Worm (Caenorhabditis elegans): ENCODE data around the gene mcm-5.

Gene mcm-5

ce11 chrIII:4269220-4269935 lies 21.7 kb downstream of the mcm-5 start, which contains the start of the genes sftb-1 and R10E4.1 (continued):
- no peak for TF ChIP-seq snpc-1.3 (tag; optimal IDR thresholded peaks at IDR 0.05; ENCODE audit: insufficient read depth)
- peak; percentile 94 for TF ChIP-seq ztf-18 (tag; optimal IDR thresholded peaks at IDR 0.05)

- no peak for TF ChIP-seq Y53G8AR.9 (GFP tag; conservative IDR thresholded peaks at IDR 0.05)
- no peak for TF ChIP-seq B0261.1 (tag; optimal IDR thresholded peaks at IDR 0.05)
- TF ChIP-seq akir-1 (GFP tag; optimal IDR thresholded peaks at IDR 0.05), result no peak
- TF ChIP-seq unc-130 (GFP tag; optimal IDR thresholded peaks at IDR 0.05), result no peak
- TF ChIP-seq zim-3 (tag; optimal IDR thresholded peaks at IDR 0.05), result no peak
- TF ChIP-seq F37B4.10 (GFP tag; IDR thresholded peaks at IDR 0.05), result no peak
- TF ChIP-seq B0019.2 (GFP tag; conservative IDR thresholded peaks at IDR 0.05), result no peak
- TF ChIP-seq F23B12.7 (tag; optimal IDR thresholded peaks at IDR 0.05; ENCODE audit: insufficient read depth), result no peak
- no peak for TF ChIP-seq snpc-4 (GFP tag; optimal IDR thresholded peaks at IDR 0.05)
- TF ChIP-seq snpc-4 (tag; optimal IDR thresholded peaks at IDR 0.05), result no peak
- no peak for TF ChIP-seq nhr-179 (tag; optimal IDR thresholded peaks at IDR 0.05)
- no peak for TF ChIP-seq K11D2.4 (GFP tag; IDR thresholded peaks at IDR 0.05)
Observed at ce11 chrIII:4265892-4266291, 25.2 kb downstream of the mcm-5 start.

DNA sequence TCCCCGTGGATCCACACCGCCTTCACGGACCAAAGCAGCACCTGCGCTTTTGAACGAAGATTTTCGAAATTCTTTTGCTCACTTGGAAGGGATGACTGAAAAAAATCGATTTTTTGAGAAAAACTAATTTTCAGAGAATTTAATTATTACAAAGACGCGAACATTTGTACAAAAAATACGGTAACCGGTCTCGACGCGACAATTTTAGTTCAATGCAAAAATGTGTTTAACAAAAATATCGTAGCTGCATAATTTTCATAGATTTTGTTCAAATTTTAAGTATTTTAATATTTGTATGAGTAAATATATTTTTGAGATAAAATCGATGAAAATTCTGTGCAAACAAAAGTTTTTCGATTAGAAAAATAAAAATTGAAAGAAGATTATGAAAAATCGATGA lies 28.0 kb downstream of the mcm-5 start, which contains the start of gene T08A11.1:
Gene T08A11.1, minus strand, starts transcription at position 101 of the 400 bp plus-strand sequence.
- TF ChIP-seq C17E4.6 (GFP tag; IDR thresholded peaks at IDR 0.05) (no peak), snpc-1.3 (tag; optimal IDR thresholded peaks at IDR 0.05; ENCODE audit: insufficient read depth) (no peak), ccch-3 (GFP tag; optimal IDR thresholded peaks at IDR 0.05) (no peak), tbp1 (GFP tag; optimal IDR thresholded peaks at IDR 0.05) (no peak), lin-35 (GFP tag; optimal IDR thresholded peaks at IDR 0.05) (no peak), hmg-1.2 (GFP tag; IDR thresholded peaks at IDR 0.05) (no peak), F57C9.4 (tag; optimal IDR thresholded peaks at IDR 0.05) (no peak), ama-1 (optimal IDR thresholded peaks at IDR 0.05) (no peak), ama-1 (GFP tag; optimal IDR thresholded peaks at IDR 0.05) (no peak), mxl-1 (tag; optimal IDR thresholded peaks at IDR 0.05) (no peak), rpc-1 (optimal IDR thresholded peaks at IDR 0.05) (no peak), rpc-1 (tag; optimal IDR thresholded peaks at IDR 0.05) (no peak), aptf-3 (GFP tag; IDR thresholded peaks at IDR 0.05) (no peak), pha-4 (tag; optimal IDR thresholded peaks at IDR 0.05) (no peak), attf-6 (GFP tag; IDR thresholded peaks at IDR 0.05) (no peak), ceh-79 (tag; optimal IDR thresholded peaks at IDR 0.05) (no peak), lin-26 (GFP tag; IDR thresholded peaks at IDR 0.05) (no peak), hrde-1 (tag; optimal IDR thresholded peaks at IDR 0.05; ENCODE audit: borderline replicate concordance) (no peak), F10E7.11 (tag; optimal IDR thresholded peaks at IDR 0.05) (no peak), Y67H2A.10 (GFP tag; conservative IDR thresholded peaks at IDR 0.05) (no peak), snpc-1.1 (tag; optimal IDR thresholded peaks at IDR 0.05; ENCODE audit: insufficient read depth) (no peak), tlf-1 (GFP tag; optimal IDR thresholded peaks at IDR 0.05) (no peak)

ce11 chrIII:4257896-4258295 lies 33.2 kb downstream of the mcm-5 start:
- no peak for TF ChIP-seq hlh-12 (tag; optimal IDR thresholded peaks at IDR 0.05)
- no peak for TF ChIP-seq rec-8 (tag; optimal IDR thresholded peaks at IDR 0.05)
- TF ChIP-seq xnd-1 (tag; optimal IDR thresholded peaks at IDR 0.05), result no peak
- TF ChIP-seq F10E7.11 (tag; optimal IDR thresholded peaks at IDR 0.05), result no peak
- no peak for TF ChIP-seq T26A5.8 (tag; optimal IDR thresholded peaks at IDR 0.05)
- no peak for TF ChIP-seq ztf-6 (GFP tag; IDR thresholded peaks at IDR 0.05)
- TF ChIP-seq unc-130 (GFP tag; optimal IDR thresholded peaks at IDR 0.05), result no peak
- TF ChIP-seq ceh-40 (GFP tag; IDR thresholded peaks at IDR 0.05), result no peak
- TF ChIP-seq ceh-100 (GFP tag; IDR thresholded peaks at IDR 0.05), result no peak
- no peak for TF ChIP-seq ets-4 (GFP tag; optimal IDR thresholded peaks at IDR 0.05)
- TF ChIP-seq ccch-3 (GFP tag; optimal IDR thresholded peaks at IDR 0.05), result no peak
- no peak for TF ChIP-seq tbx-9 (tag; optimal IDR thresholded peaks at IDR 0.05; ENCODE audit: borderline replicate concordance)
- TF ChIP-seq pbrm-1 (GFP tag; IDR thresholded peaks at IDR 0.05), result no peak
- TF ChIP-seq attf-6 (GFP tag; IDR thresholded peaks at IDR 0.05), result no peak

Measured in whole organism, young adult.